Fruit fly (Drosophila melanogaster): ENCODE results near the gene Pex5.

Pex5 gene

DNA sequence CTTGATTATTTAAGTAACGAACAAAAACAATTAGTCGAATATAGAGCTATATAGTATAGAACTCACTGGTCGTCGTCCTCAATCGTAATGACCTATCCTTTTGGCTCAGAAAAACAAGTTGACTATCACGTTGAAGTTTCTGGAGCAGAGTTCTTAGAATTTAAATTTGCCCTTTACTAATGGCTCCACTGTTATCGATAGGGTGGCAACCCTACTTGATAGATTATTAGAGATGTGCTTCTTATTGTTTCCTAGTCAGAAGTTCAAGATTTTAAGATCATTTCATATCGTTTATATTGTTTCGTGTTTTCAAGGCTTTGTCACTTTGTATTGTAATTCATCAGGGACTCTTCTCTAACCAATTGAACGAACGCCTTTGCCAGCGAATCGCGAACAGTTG lies 48.6 kb downstream of the Pex5 start, which contains the start of gene CG14810:
CG14810 (minus strand) TSS at position 101 of the 400 bp plus-strand sequence.
- no peak for TF ChIP-seq Hnf4 (GFP tag; optimal IDR thresholded peaks at IDR 0.05)
- TF ChIP-seq fru (GFP tag; optimal IDR thresholded peaks at IDR 0.05) = no peak
- TF ChIP-seq Rel (GFP tag; optimal IDR thresholded peaks at IDR 0.05) = no peak
- no peak for TF ChIP-seq Rel (tag; optimal IDR thresholded peaks at IDR 0.05)
- no peak for TF ChIP-seq usp (GFP tag; optimal IDR thresholded peaks at IDR 0.05)
- no peak for TF ChIP-seq sage (GFP tag; optimal IDR thresholded peaks at IDR 0.05)
- TF ChIP-seq dmrt93B (GFP tag; optimal IDR thresholded peaks at IDR 0.05) = no peak
- no peak for TF ChIP-seq Dfd (GFP tag; optimal IDR thresholded peaks at IDR 0.05)
- TF ChIP-seq GATAd (GFP tag; optimal IDR thresholded peaks at IDR 0.05) = no peak
- TF ChIP-seq h (GFP tag; optimal IDR thresholded peaks at IDR 0.05) = no peak
- TF ChIP-seq jim (GFP tag; optimal IDR thresholded peaks at IDR 0.05) = no peak
- no peak for TF ChIP-seq dsf (GFP tag; optimal IDR thresholded peaks at IDR 0.05; ENCODE audit: borderline replicate concordance)

DNA sequence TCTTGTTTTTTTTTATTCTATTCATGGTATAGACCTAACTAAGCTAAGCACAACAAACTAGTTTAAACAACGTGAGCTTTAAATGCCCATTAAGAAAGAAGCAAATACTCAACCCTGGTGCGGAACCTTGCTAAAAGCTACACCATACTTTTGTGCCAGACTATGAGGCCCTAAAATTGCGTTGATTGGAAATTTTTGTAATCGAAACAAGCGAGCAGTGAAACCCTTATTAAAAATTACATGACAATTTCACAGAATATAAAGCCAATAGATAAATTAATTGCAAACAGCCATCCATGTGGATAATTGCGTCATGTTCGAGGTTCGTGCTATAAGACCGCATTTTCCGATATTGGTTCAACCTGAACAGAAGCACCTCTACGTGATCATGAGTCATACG lies 49.8 kb downstream of the Pex5 start:
- TF ChIP-seq woc (GFP tag; optimal IDR thresholded peaks at IDR 0.05) = no peak
- no peak for TF ChIP-seq h (GFP tag; optimal IDR thresholded peaks at IDR 0.05)
- no peak for TF ChIP-seq Vsx2 (GFP tag; optimal IDR thresholded peaks at IDR 0.05; ENCODE audit: partially characterized antibody)
- TF ChIP-seq dl (GFP tag; optimal IDR thresholded peaks at IDR 0.05; ENCODE audit: insufficient read depth in 1 of 2, partially characterized antibody in 2 of 2) = no peak
- TF ChIP-seq br (GFP tag; optimal IDR thresholded peaks at IDR 0.05) = no peak
- no peak for TF ChIP-seq CG9705 (GFP tag; optimal IDR thresholded peaks at IDR 0.05)
- TF ChIP-seq foxo (GFP tag; optimal IDR thresholded peaks at IDR 0.05) = no peak
- no peak for TF ChIP-seq fru (GFP tag; optimal IDR thresholded peaks at IDR 0.05)
- TF ChIP-seq CG32264 (GFP tag; optimal IDR thresholded peaks at IDR 0.05) = no peak
- no peak for TF ChIP-seq sv (GFP tag; optimal IDR thresholded peaks at IDR 0.05)
- no peak for TF ChIP-seq Hr78 (GFP tag; optimal IDR thresholded peaks at IDR 0.05)
- no peak for TF ChIP-seq CrebA (GFP tag; optimal IDR thresholded peaks at IDR 0.05; ENCODE audit: borderline replicate concordance)
- TF ChIP-seq psq (GFP tag; optimal IDR thresholded peaks at IDR 0.05) = no peak
- no peak for TF ChIP-seq sage (GFP tag; optimal IDR thresholded peaks at IDR 0.05)
- no peak for TF ChIP-seq OdsH (GFP tag; optimal IDR thresholded peaks at IDR 0.05)
- no peak for TF ChIP-seq rgr (GFP tag; optimal IDR thresholded peaks at IDR 0.05)
